Fruit fly (Drosophila melanogaster) whole organism, embryonic: ENCODE results near the gene Vha16-3.

Source experiments
- CG4730 ChIP-seq: fragments of 200-800 bp; sonication (Bioruptor generic); IDR thresholded peaks from 2 replicates; pipeline ENCODE4 v1.3.6; 2022; ENCODE audit warnings: missing biosample characterization, missing genetic modification characterization
- CG6175 ChIP-seq: fragments of 200-800 bp; sonication (Bioruptor generic); IDR thresholded peaks from 3 replicates; pipeline ENCODE4 v1.3.6; 2022; ENCODE audit warnings: missing biosample characterization, missing genetic modification characterization
- Dek ChIP-seq: fragments of 200-800 bp; sonication (Bioruptor generic); optimal IDR thresholded peaks from 3 replicates; lab custom pipeline; 2019; ENCODE audit warnings: missing biosample characterization, mild to moderate bottlenecking, missing genetic modification characterization, moderate library complexity
- Hey ChIP-seq: fragments of 200-800 bp; sonication (Bioruptor generic); optimal IDR thresholded peaks from 3 replicates; lab custom pipeline; 2018; ENCODE audit warnings: missing biosample characterization, mild to moderate bottlenecking, missing genetic modification characterization
- Stat92E ChIP-seq, 3 experiments: fragments of >200 bp in 2 of 3; fragments of 200-800 bp in 1 of 3; sonication (Bioruptor generic) in 1 of 3; optimal IDR thresholded peaks; 2 replicates each; lab custom pipeline; 2017 to 2019; ENCODE audit warnings: missing biosample characterization in 3 of 3, missing genetic modification characterization in 3 of 3, mild to moderate bottlenecking in 1 of 3, moderate library complexity in 1 of 3
- Xbp1 ChIP-seq: fragments of 200-800 bp; sonication (Bioruptor generic); optimal IDR thresholded peaks from 3 replicates; lab custom pipeline; 2016; ENCODE audit warnings: missing biosample characterization, mild to moderate bottlenecking, missing genetic modification characterization
- YL-1 ChIP-seq: fragments of 200-800 bp; sonication (Bioruptor generic); optimal IDR thresholded peaks from 3 replicates; lab custom pipeline; 2017; ENCODE audit warnings: missing biosample characterization, mild to moderate bottlenecking, missing genetic modification characterization
- pum ChIP-seq: fragments of 200-800 bp; sonication (Bioruptor generic); optimal IDR thresholded peaks from 2 replicates; lab custom pipeline; 2016; ENCODE audit warnings: missing biosample characterization, missing genetic modification characterization
- sd ChIP-seq: fragments of 200-800 bp; sonication (Bioruptor generic); optimal IDR thresholded peaks from 3 replicates; lab custom pipeline; 2018; ENCODE audit warnings: missing biosample characterization, mild to moderate bottlenecking, missing genetic modification characterization, moderate library complexity

- TF ChIP-seq YL-1 (GFP tag; lab: Kevin White, UChicago) (no peak), CG6175 (GFP tag; lab: Robert Waterston, UW) (no peak), Xbp1 (peak; percentile 66), CG4730 (GFP tag; lab: Robert Waterston, UW) (peak; percentile 58), Stat92E (GFP tag; optimal IDR thresholded peaks at IDR 0.05; lab: Kevin White, UChicago) (peak in 1 of 3 experiments; percentile 27), Hey (tag; lab: Kevin White, UChicago) (no peak), pum (GFP tag; lab: Kevin White, UChicago) (peak; percentile 14), sd (tag; lab: Kevin White, UChicago) (peak; percentile 37), Dek (peak; percentile 42)
Observed at dm6 chr3L:11491222-11491873, 18.3 kb downstream of the Vha16-3 start.
